Worm (Caenorhabditis elegans) whole organism, mixed stage, embryonic: ENCODE measurements around the gene ZK470.1.
A peak's percentile ranks its signal among the peaks of the same experiment; 100 is the strongest.

ENCODE experiments used
- M03D4.4 ChIP-seq: sonication (generic microtip); optimal IDR thresholded peaks from 2 replicates; lab custom pipeline; 2017; ENCODE audit warnings: mild to moderate bottlenecking, missing genetic modification characterization, missing compliant biosample characterization
- bed-3 ChIP-seq: fragments of 200-800 bp; sonication (Bioruptor generic); optimal IDR thresholded peaks from 3 replicates; lab custom pipeline; 2018; ENCODE audit warnings: mild to moderate bottlenecking, missing genetic modification characterization, moderate library complexity, missing compliant biosample characterization
- blmp-1 ChIP-seq: fragments of 150-350 bp; optimal IDR thresholded peaks from 2 replicates; lab custom pipeline; 2014; ENCODE audit warnings: missing biosample characterization, missing genetic modification characterization
- ceh-39 ChIP-seq: fragments of 150-350 bp; optimal IDR thresholded peaks from 2 replicates; lab custom pipeline; 2014; ENCODE audit warnings: missing biosample characterization, missing genetic modification characterization
- ceh-43 ChIP-seq: fragments of 200-800 bp; sonication (Bioruptor generic); optimal IDR thresholded peaks from 2 replicates; lab custom pipeline; 2018; ENCODE audit warnings: mild to moderate bottlenecking, missing genetic modification characterization, moderate library complexity, missing compliant biosample characterization
- ceh-83 ChIP-seq: fragments of 200-800 bp; sonication (Bioruptor generic); optimal IDR thresholded peaks from 2 replicates; lab custom pipeline; 2018; ENCODE audit warnings: mild to moderate bottlenecking, missing genetic modification characterization, missing compliant biosample characterization
- ces-1 ChIP-seq: fragments of 150-350 bp; optimal IDR thresholded peaks from 2 replicates; lab custom pipeline; 2014; ENCODE audit warnings: missing biosample characterization, missing genetic modification reagents, missing genetic modification characterization
- cnd-1 ChIP-seq: fragments of 200-800 bp; sonication (Bioruptor generic); optimal IDR thresholded peaks from 2 replicates; lab custom pipeline; 2018; ENCODE audit warnings: mild to moderate bottlenecking, missing genetic modification characterization, missing compliant biosample characterization
- drap-1 ChIP-seq: fragments of 200-800 bp; sonication (Bioruptor generic); optimal IDR thresholded peaks from 3 replicates; lab custom pipeline; 2018; ENCODE audit warnings: mild to moderate bottlenecking, missing genetic modification characterization, missing compliant biosample characterization
- elt-1 ChIP-seq: sonication (generic microtip); optimal IDR thresholded peaks from 2 replicates; lab custom pipeline; 2017; ENCODE audit warnings: missing genetic modification characterization, mild to moderate bottlenecking, missing compliant biosample characterization, antibody characterized with exemption, moderate library complexity, borderline replicate concordance; ENCODE audit not compliant: insufficient read depth
- elt-3 ChIP-seq: fragments of 150-350 bp; optimal IDR thresholded peaks from 2 replicates; lab custom pipeline; 2014; ENCODE audit warnings: missing biosample characterization, missing genetic modification characterization
- flh-1 ChIP-seq: fragments of 200-800 bp; sonication (Bioruptor generic); optimal IDR thresholded peaks from 2 replicates; lab custom pipeline; 2018; ENCODE audit warnings: mild to moderate bottlenecking, missing genetic modification characterization, moderate library complexity, missing compliant biosample characterization
- ham-2 ChIP-seq: fragments of 200-800 bp; sonication (Bioruptor generic); optimal IDR thresholded peaks from 2 replicates; lab custom pipeline; 2018; ENCODE audit warnings: mild to moderate bottlenecking, missing genetic modification characterization, missing compliant biosample characterization
- hlh-1 ChIP-seq: fragments of 150-350 bp; optimal IDR thresholded peaks from 2 replicates; lab custom pipeline; 2014; ENCODE audit warnings: missing biosample characterization, missing genetic modification reagents, missing genetic modification characterization
- lin-13 ChIP-seq: fragments of 150-350 bp; optimal IDR thresholded peaks from 2 replicates; lab custom pipeline; 2014; ENCODE audit warnings: missing biosample characterization, missing genetic modification characterization
- lin-32 ChIP-seq: fragments of 200-800 bp; sonication (Bioruptor generic); optimal IDR thresholded peaks from 2 replicates; lab custom pipeline; 2018; ENCODE audit warnings: mild to moderate bottlenecking, missing genetic modification characterization, missing compliant biosample characterization
- lsy-2 ChIP-seq: fragments of 150-350 bp; optimal IDR thresholded peaks from 2 replicates; lab custom pipeline; 2014; ENCODE audit warnings: missing biosample characterization, missing genetic modification characterization
- mab-5 ChIP-seq: fragments of 150-350 bp; optimal IDR thresholded peaks from 2 replicates; lab custom pipeline; 2014; ENCODE audit warnings: missing biosample characterization, missing genetic modification characterization
- mep-1 ChIP-seq: fragments of 150-350 bp; optimal IDR thresholded peaks from 2 replicates; lab custom pipeline; 2017; ENCODE audit warnings: missing biosample characterization, missing genetic modification reagents, missing genetic modification characterization, inconsistent platforms
- mls-2 ChIP-seq: sonication (generic microtip); optimal IDR thresholded peaks from 2 replicates; lab custom pipeline; 2016; ENCODE audit warnings: mild to moderate bottlenecking, missing genetic modification characterization, moderate library complexity, missing compliant biosample characterization
- nhr-12 ChIP-seq: fragments of 150-350 bp; optimal IDR thresholded peaks from 2 replicates; lab custom pipeline; 2014; ENCODE audit warnings: missing biosample characterization, missing genetic modification characterization
- nhr-2 ChIP-seq: fragments of 150-350 bp; optimal IDR thresholded peaks from 2 replicates; lab custom pipeline; 2014; ENCODE audit warnings: missing biosample characterization, missing genetic modification characterization
- nhr-237 ChIP-seq: fragments of 150-350 bp; optimal IDR thresholded peaks from 2 replicates; lab custom pipeline; 2014; ENCODE audit warnings: missing biosample characterization, missing genetic modification characterization
- nhr-28 ChIP-seq: fragments of 150-350 bp; optimal IDR thresholded peaks from 2 replicates; lab custom pipeline; 2014; ENCODE audit warnings: missing biosample characterization, missing genetic modification characterization
- nhr-76 ChIP-seq: sonication (generic microtip); optimal IDR thresholded peaks from 2 replicates; lab custom pipeline; 2017; ENCODE audit warnings: missing biosample characterization, missing genetic modification characterization
- pha-4 ChIP-seq: fragments of 150-350 bp; optimal IDR thresholded peaks from 2 replicates; lab custom pipeline; 2018; ENCODE audit warnings: missing biosample characterization, missing genetic modification reagents, missing genetic modification characterization
- sem-2 ChIP-seq: fragments of 200-800 bp; sonication (Bioruptor generic); optimal IDR thresholded peaks from 2 replicates; lab custom pipeline; 2018; ENCODE audit warnings: mild to moderate bottlenecking, missing genetic modification characterization, missing compliant biosample characterization
- snpc-4 ChIP-seq: fragments of 150-350 bp; optimal IDR thresholded peaks from 2 replicates; lab custom pipeline; 2014; ENCODE audit warnings: missing biosample characterization, missing genetic modification characterization
- sptf-1 ChIP-seq: sonication (generic microtip); optimal IDR thresholded peaks from 2 replicates; lab custom pipeline; 2017; ENCODE audit warnings: mild to moderate bottlenecking, missing genetic modification characterization, moderate library complexity, missing compliant biosample characterization
- tbx-8 ChIP-seq: fragments of 200-800 bp; sonication (Bioruptor generic); optimal IDR thresholded peaks from 2 replicates; lab custom pipeline; 2018; ENCODE audit warnings: mild to moderate bottlenecking, missing genetic modification characterization, moderate library complexity, missing compliant biosample characterization
- unc-120 ChIP-seq: sonication (generic microtip); optimal IDR thresholded peaks from 2 replicates; lab custom pipeline; 2017; ENCODE audit warnings: missing genetic modification characterization, missing compliant biosample characterization; ENCODE audit not compliant: poor library complexity, severe bottlenecking
- unc-39 ChIP-seq: fragments of 150-350 bp; optimal IDR thresholded peaks from 2 replicates; lab custom pipeline; 2014; ENCODE audit warnings: missing biosample characterization, missing genetic modification characterization
- unc-62 ChIP-seq: fragments of 150-350 bp; optimal IDR thresholded peaks from 2 replicates; lab custom pipeline; 2014; ENCODE audit warnings: missing biosample characterization, missing genetic modification reagents, missing genetic modification characterization
- zip-8 ChIP-seq: fragments of 150-350 bp; optimal IDR thresholded peaks from 2 replicates; lab custom pipeline; 2014; ENCODE audit warnings: missing biosample characterization, missing genetic modification characterization
- ztf-11 ChIP-seq: fragments of 150-350 bp; optimal IDR thresholded peaks from 2 replicates; lab custom pipeline; 2014; ENCODE audit warnings: missing biosample characterization, missing genetic modification characterization

ZK470.1 gene

DNA sequence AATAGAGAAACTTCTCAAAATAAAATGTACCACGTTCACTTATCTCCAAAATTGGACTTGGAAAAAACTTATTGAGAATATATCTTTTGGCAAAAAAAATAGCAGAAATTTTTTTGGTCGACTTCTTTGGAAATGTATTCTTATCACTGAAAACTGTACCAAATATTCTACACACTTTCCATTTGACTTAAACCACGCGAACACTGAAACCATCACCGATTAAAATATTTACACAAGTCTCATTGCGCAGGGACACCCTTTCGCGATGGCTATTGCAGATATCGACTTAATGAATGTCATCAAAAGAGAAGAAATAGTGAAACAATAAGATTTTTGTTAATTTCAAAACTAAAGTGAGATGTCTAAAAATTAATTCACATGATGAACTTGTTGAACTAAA is 45.0 kb downstream of the ZK470.1 start:
- no peak for TF ChIP-seq cnd-1 (tag; lab: Kevin White, UChicago)
- no peak for TF ChIP-seq ham-2
- no peak for TF ChIP-seq mls-2 (tag; lab: Kevin White, UChicago)
- TF ChIP-seq ces-1 (GFP tag; lab: Kevin White, UChicago), result no peak
- no peak for TF ChIP-seq lin-13 (tag; lab: Kevin White, UChicago)
- no peak for TF ChIP-seq sem-2 (GFP tag; lab: Kevin White, UChicago)
- no peak for TF ChIP-seq zip-8 (tag; lab: Kevin White, UChicago)
- TF ChIP-seq mep-1 (tag; lab: Kevin White, UChicago), result no peak
- TF ChIP-seq unc-120, result no peak
- no peak for TF ChIP-seq unc-39 (tag; lab: Kevin White, UChicago)
- TF ChIP-seq ztf-11 (tag; lab: Kevin White, UChicago), result no peak
- TF ChIP-seq blmp-1, result no peak
- TF ChIP-seq snpc-4, result no peak
- TF ChIP-seq unc-62, result no peak
- TF ChIP-seq tbx-8 (GFP tag; lab: Kevin White, UChicago), result no peak
- TF ChIP-seq, all 35 proteins: peak for 0

DNA sequence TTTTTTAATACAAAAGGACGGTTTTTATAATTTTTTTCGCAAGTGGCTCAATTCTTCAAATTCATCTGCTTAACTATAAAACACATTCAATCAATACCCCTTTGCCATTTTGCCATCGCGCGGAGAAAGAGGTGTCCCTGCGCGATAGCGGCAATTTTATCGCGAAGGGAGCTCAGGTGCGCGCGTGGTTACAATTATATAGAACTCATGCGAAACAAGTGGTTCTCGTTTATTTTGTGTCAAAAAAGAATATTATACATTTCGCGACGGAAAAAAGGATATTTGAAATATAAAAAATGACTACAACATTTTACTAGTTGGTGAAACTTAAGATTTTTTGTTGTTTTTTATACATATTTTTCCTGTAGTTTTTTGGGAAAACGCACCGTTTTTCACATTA is 45.6 kb downstream of the ZK470.1 start:
- TF ChIP-seq unc-39 (tag; lab: Kevin White, UChicago) (peak; percentile 89), mab-5 (peak; percentile 90), ceh-83 (GFP tag; lab: Kevin White, UChicago) (peak; percentile 64), blmp-1 (peak; percentile 67), tbx-8 (GFP tag; lab: Kevin White, UChicago) (peak; percentile 66), M03D4.4 (tag; lab: Kevin White, UChicago) (peak; percentile 80), nhr-12 (tag; lab: Kevin White, UChicago) (peak; percentile 98), nhr-76 (no peak), hlh-1 (tag; lab: Kevin White, UChicago) (peak; percentile 94), nhr-2 (tag; lab: Kevin White, UChicago) (peak; percentile 70), unc-120 (peak; percentile 83), lsy-2 (peak; percentile 91), ces-1 (GFP tag; lab: Kevin White, UChicago) (peak; percentile 97), mep-1 (tag; lab: Kevin White, UChicago) (peak; percentile 98), pha-4 (tag; lab: Kevin White, UChicago) (peak; percentile 96), ceh-39 (tag; lab: Kevin White, UChicago) (peak; percentile 95), flh-1 (GFP tag; lab: Kevin White, UChicago) (no peak), cnd-1 (tag; lab: Kevin White, UChicago) (peak; percentile 92), lin-32 (GFP tag; lab: Kevin White, UChicago) (peak; percentile 45), snpc-4 (no peak), lin-13 (tag; lab: Kevin White, UChicago) (peak; percentile 86), unc-62 (peak; percentile 90), sem-2 (GFP tag; lab: Kevin White, UChicago) (no peak), drap-1 (GFP tag; lab: Kevin White, UChicago) (peak; percentile 95), bed-3 (GFP tag; lab: Kevin White, UChicago) (peak; percentile 37), ham-2 (peak; percentile 52), elt-3 (tag; lab: Kevin White, UChicago) (peak; percentile 94), elt-1 (peak; percentile 2), ceh-43 (GFP tag; lab: Kevin White, UChicago) (peak; percentile 22), ztf-11 (tag; lab: Kevin White, UChicago) (peak; percentile 99), nhr-237 (tag; lab: Kevin White, UChicago) (peak; percentile 99), mls-2 (tag; lab: Kevin White, UChicago) (peak; percentile 91), nhr-28 (tag; lab: Kevin White, UChicago) (peak; percentile 71), zip-8 (tag; lab: Kevin White, UChicago) (no peak), sptf-1 (tag; lab: Kevin White, UChicago) (peak; percentile 92)
- TF ChIP-seq, all 35 proteins: peak for 30

DNA sequence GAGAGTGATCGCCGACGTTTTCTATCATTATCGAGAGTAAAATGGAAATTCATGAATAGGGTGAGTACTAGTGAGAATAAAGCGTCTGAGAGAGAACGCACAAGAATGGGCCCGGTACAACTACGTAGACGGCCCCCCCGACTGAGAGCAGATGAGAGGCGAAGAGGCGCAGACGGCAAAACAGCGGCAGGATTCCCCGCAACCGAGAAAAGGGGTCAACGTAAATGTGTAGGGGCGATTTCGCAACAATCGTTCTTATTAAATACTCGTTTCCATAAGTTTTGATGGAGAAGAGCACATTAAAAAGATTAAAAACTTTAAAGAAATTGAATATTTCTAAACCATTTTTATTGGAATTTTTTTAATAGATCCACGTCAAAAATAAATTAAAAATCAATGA is 51.2 kb downstream of the ZK470.1 start:
- TF ChIP-seq ces-1 (GFP tag; lab: Kevin White, UChicago), result peak; percentile 30
- TF ChIP-seq nhr-76, result no peak
